Worm (Caenorhabditis elegans) whole organism, L2 larva: ENCODE measurements around the gene ldp-1.
A peak's percentile ranks its signal among the peaks of the same experiment; 100 is the strongest.

Experiments used
- C34F6.9 ChIP-seq: fragments of 150-350 bp; optimal IDR thresholded peaks from 2 replicates; lab custom pipeline; 2014; ENCODE audit warnings: missing biosample characterization, missing genetic modification characterization
- R02D3.7 ChIP-seq: fragments of 150-350 bp; optimal IDR thresholded peaks from 2 replicates; lab custom pipeline; 2014; ENCODE audit warnings: missing biosample characterization, missing genetic modification characterization
- Y55F3AM.14 ChIP-seq: fragments of 200-800 bp; sonication (Bioruptor generic); optimal IDR thresholded peaks from 2 replicates; lab custom pipeline; 2018; ENCODE audit warnings: mild to moderate bottlenecking, missing genetic modification characterization, missing compliant biosample characterization
- aly-2 ChIP-seq: fragments of 150-350 bp; optimal IDR thresholded peaks from 2 replicates; lab custom pipeline; 2014; ENCODE audit warnings: missing biosample characterization, missing genetic modification characterization
- blmp-1 ChIP-seq: sonication (generic microtip); optimal IDR thresholded peaks from 2 replicates; lab custom pipeline; 2017; ENCODE audit warnings: missing genetic modification characterization, mild to moderate bottlenecking, missing compliant biosample characterization, antibody characterized with exemption, moderate library complexity; ENCODE audit not compliant: insufficient read depth
- ceh-16 ChIP-seq: fragments of 150-350 bp; optimal IDR thresholded peaks from 2 replicates; lab custom pipeline; 2014; ENCODE audit warnings: missing biosample characterization, missing genetic modification characterization
- ceh-82 ChIP-seq: fragments of 150-350 bp; optimal IDR thresholded peaks from 2 replicates; lab custom pipeline; 2014; ENCODE audit warnings: missing biosample characterization, missing genetic modification characterization
- crh-2 ChIP-seq: sonication (generic microtip); optimal IDR thresholded peaks from 2 replicates; lab custom pipeline; 2017; ENCODE audit warnings: missing biosample characterization, missing genetic modification characterization
- dmd-4 ChIP-seq: sonication (generic microtip); optimal IDR thresholded peaks from 2 replicates; lab custom pipeline; 2017; ENCODE audit warnings: missing biosample characterization, missing genetic modification characterization
- elt-1 ChIP-seq: fragments of 150-350 bp; optimal IDR thresholded peaks from 2 replicates; lab custom pipeline; 2014; ENCODE audit warnings: missing biosample characterization, missing genetic modification characterization
- elt-3 ChIP-seq: sonication (generic microtip); optimal IDR thresholded peaks from 2 replicates; lab custom pipeline; 2017; ENCODE audit warnings: missing biosample characterization, missing genetic modification characterization
- fos-1 ChIP-seq: fragments of 150-350 bp; optimal IDR thresholded peaks from 2 replicates; lab custom pipeline; 2014; ENCODE audit warnings: missing biosample characterization, missing genetic modification characterization
- gmeb-1 ChIP-seq: fragments of 150-350 bp; optimal IDR thresholded peaks from 2 replicates; lab custom pipeline; 2014; ENCODE audit warnings: missing biosample characterization, missing genetic modification characterization
- lin-11 ChIP-seq: fragments of 150-350 bp; sonication (generic microtip); optimal IDR thresholded peaks from 2 replicates; lab custom pipeline; 2014; ENCODE audit warnings: missing biosample characterization, missing genetic modification characterization, inconsistent platforms, mixed read lengths
- lin-13 ChIP-seq: fragments of 150-350 bp; optimal IDR thresholded peaks from 2 replicates; lab custom pipeline; 2014; ENCODE audit warnings: missing biosample characterization, missing genetic modification reagents, missing genetic modification characterization
- lin-39 ChIP-seq: fragments of 150-350 bp; optimal IDR thresholded peaks from 2 replicates; lab custom pipeline; 2014; ENCODE audit warnings: missing biosample characterization, missing genetic modification reagents, missing genetic modification characterization
- lsy-2 ChIP-seq, 2 experiments: fragments of 150-350 bp in 1 of 2; sonication (generic microtip) in 1 of 2; optimal IDR thresholded peaks; 2 replicates each; lab custom pipeline; 2014 to 2017; ENCODE audit warnings: missing biosample characterization in 2 of 2, missing genetic modification characterization in 2 of 2
- mab-5 ChIP-seq: fragments of 150-350 bp; optimal IDR thresholded peaks from 2 replicates; lab custom pipeline; 2014; ENCODE audit warnings: missing biosample characterization, missing genetic modification characterization
- mbf-1 ChIP-seq: sonication (generic microtip); optimal IDR thresholded peaks from 2 replicates; lab custom pipeline; 2017; ENCODE audit warnings: missing biosample characterization, missing genetic modification characterization
- mdl-1 ChIP-seq, 2 experiments: fragments of 150-350 bp in 1 of 2; sonication (generic microtip) in 1 of 2; optimal IDR thresholded peaks; 2 replicates each; lab custom pipeline; 2017; ENCODE audit warnings: missing biosample characterization in 2 of 2, missing genetic modification characterization in 2 of 2
- nhr-10 ChIP-seq: sonication (generic microtip); optimal IDR thresholded peaks from 2 replicates; lab custom pipeline; 2017; ENCODE audit warnings: missing biosample characterization, missing genetic modification characterization
- nhr-12 ChIP-seq: fragments of 150-350 bp; optimal IDR thresholded peaks from 2 replicates; lab custom pipeline; 2014; ENCODE audit warnings: missing biosample characterization, missing genetic modification characterization
- nhr-129 ChIP-seq: fragments of 150-350 bp; optimal IDR thresholded peaks from 2 replicates; lab custom pipeline; 2014; ENCODE audit warnings: missing biosample characterization, missing genetic modification characterization
- nhr-237 ChIP-seq: fragments of 150-350 bp; optimal IDR thresholded peaks from 2 replicates; lab custom pipeline; 2014; ENCODE audit warnings: missing biosample characterization, missing genetic modification characterization
- nhr-6 ChIP-seq: fragments of 150-350 bp; optimal IDR thresholded peaks from 2 replicates; lab custom pipeline; 2014; ENCODE audit warnings: missing biosample characterization, missing genetic modification characterization
- nhr-77 ChIP-seq: fragments of 150-350 bp; optimal IDR thresholded peaks from 2 replicates; lab custom pipeline; 2014; ENCODE audit warnings: missing biosample characterization, missing genetic modification characterization
- sem-4 ChIP-seq: fragments of 150-350 bp; optimal IDR thresholded peaks from 2 replicates; lab custom pipeline; 2014; ENCODE audit warnings: missing biosample characterization, missing genetic modification reagents, missing genetic modification characterization
- skn-1 ChIP-seq: sonication (generic microtip); optimal IDR thresholded peaks from 2 replicates; lab custom pipeline; 2017; ENCODE audit warnings: missing biosample characterization, missing genetic modification characterization
- sma-3 ChIP-seq: sonication (generic microtip); optimal IDR thresholded peaks from 2 replicates; lab custom pipeline; 2016; ENCODE audit warnings: missing genetic modification reagents, missing genetic modification characterization, missing compliant biosample characterization
- sma-9 ChIP-seq, 2 experiments: fragments of 150-350 bp in 1 of 2; sonication (generic microtip) in 1 of 2; optimal IDR thresholded peaks; 2 replicates each; lab custom pipeline; 2014 to 2016; ENCODE audit warnings: missing genetic modification characterization in 2 of 2, mild to moderate bottlenecking in 1 of 2, missing biosample characterization in 1 of 2, missing compliant biosample characterization in 1 of 2, missing genetic modification reagents in 1 of 2, moderate library complexity in 1 of 2
- snpc-4 ChIP-seq: fragments of 150-350 bp; optimal IDR thresholded peaks from 2 replicates; lab custom pipeline; 2014; ENCODE audit warnings: missing biosample characterization, missing genetic modification characterization
- unc-39 ChIP-seq: fragments of 150-350 bp; optimal IDR thresholded peaks from 2 replicates; lab custom pipeline; 2014; ENCODE audit warnings: missing biosample characterization, missing genetic modification characterization
- unc-55 ChIP-seq: fragments of 150-350 bp; sonication (generic microtip); optimal IDR thresholded peaks from 3 replicates; lab custom pipeline; 2014; ENCODE audit warnings: missing biosample characterization, missing genetic modification reagents, missing genetic modification characterization
- unc-62 ChIP-seq: fragments of 150-350 bp; optimal IDR thresholded peaks from 2 replicates; lab custom pipeline; 2014; ENCODE audit warnings: missing biosample characterization, missing genetic modification reagents, missing genetic modification characterization
- ztf-1 ChIP-seq: fragments of 200-800 bp; sonication (Bioruptor generic); conservative IDR thresholded peaks from 2 replicates; pipeline ENCODE4 v1.3.6; 2022; ENCODE audit warnings: missing genetic modification characterization, missing compliant biosample characterization
- ztf-11 ChIP-seq: sonication (generic microtip); optimal IDR thresholded peaks from 2 replicates; lab custom pipeline; 2017; ENCODE audit warnings: missing biosample characterization, missing genetic modification characterization
- ztf-4 ChIP-seq: fragments of 150-350 bp; optimal IDR thresholded peaks from 2 replicates; lab custom pipeline; 2014; ENCODE audit warnings: missing biosample characterization, missing genetic modification characterization

ldp-1 gene

DNA sequence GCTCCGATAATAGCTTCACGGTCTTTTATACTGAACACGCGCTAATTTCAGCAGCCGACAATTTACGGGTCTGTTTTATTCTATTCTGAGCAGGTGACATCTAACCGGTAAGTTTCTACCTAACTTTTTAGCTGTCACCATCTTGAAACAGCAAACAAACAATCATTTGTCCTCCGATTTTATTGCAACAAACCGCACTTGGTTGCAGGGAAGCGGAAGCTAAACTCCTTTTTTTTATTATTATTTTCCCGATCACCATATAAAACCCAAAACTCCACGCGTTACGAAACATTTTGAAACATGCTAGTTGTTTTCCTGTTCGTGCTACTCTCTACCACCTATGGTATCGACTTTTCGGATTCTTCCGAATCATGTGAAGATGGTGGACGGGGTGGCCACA lies 29.7 kb upstream of the ldp-1 start, which contains the start of gene clec-208:
Gene clec-208 (plus strand): TSS at position 301 of the 400 bp plus-strand sequence.
- TF ChIP-seq nhr-12 (tag; lab: Kevin White, UChicago) (no peak), mbf-1 (no peak), aly-2 (tag; lab: Kevin White, UChicago) (no peak), sma-3 (GFP tag; lab: Kevin White, UChicago) (no peak), nhr-129 (tag; lab: Kevin White, UChicago) (no peak), C34F6.9 (tag; lab: Kevin White, UChicago) (no peak), R02D3.7 (no peak), skn-1 (tag; lab: Kevin White, UChicago) (no peak), ceh-16 (no peak), mdl-1 (tag; optimal IDR thresholded peaks at IDR 0.05; lab: Kevin White, UChicago) (no peak), lin-13 (GFP tag; lab: Kevin White, UChicago) (no peak), unc-55 (GFP tag; lab: Kevin White, UChicago) (no peak), ceh-82 (tag; lab: Kevin White, UChicago) (no peak), dmd-4 (tag; lab: Kevin White, UChicago) (no peak), elt-3 (tag; lab: Kevin White, UChicago) (no peak), snpc-4 (tag; lab: Kevin White, UChicago) (no peak), lin-39 (tag; lab: Kevin White, UChicago) (no peak)
- TF ChIP-seq, all 48 proteins: peak for 0

ce11 chrV:2099040-2099439 lies 28.3 kb upstream of the ldp-1 start, which contains the start of gene F36F12.7:
F36F12.7 (plus strand) TSS chrV:2099340.
- TF ChIP-seq blmp-1 (tag; lab: Kevin White, UChicago) (no peak), sma-3 (GFP tag; lab: Kevin White, UChicago) (no peak), ztf-11 (tag; lab: Kevin White, UChicago) (no peak), ztf-4 (no peak), snpc-4 (tag; lab: Kevin White, UChicago) (no peak), ztf-1 (GFP tag; lab: Robert Waterston, UW) (no peak), sma-9 (GFP tag; optimal IDR thresholded peaks at IDR 0.05; lab: Kevin White, UChicago) (no peak), sma-9 (tag; optimal IDR thresholded peaks at IDR 0.05; lab: Kevin White, UChicago) (no peak), unc-55 (GFP tag; lab: Kevin White, UChicago) (no peak), R02D3.7 (no peak), ceh-16 (no peak), lin-11 (no peak), mdl-1 (tag; optimal IDR thresholded peaks at IDR 0.05; lab: Kevin White, UChicago) (no peak)

DNA sequence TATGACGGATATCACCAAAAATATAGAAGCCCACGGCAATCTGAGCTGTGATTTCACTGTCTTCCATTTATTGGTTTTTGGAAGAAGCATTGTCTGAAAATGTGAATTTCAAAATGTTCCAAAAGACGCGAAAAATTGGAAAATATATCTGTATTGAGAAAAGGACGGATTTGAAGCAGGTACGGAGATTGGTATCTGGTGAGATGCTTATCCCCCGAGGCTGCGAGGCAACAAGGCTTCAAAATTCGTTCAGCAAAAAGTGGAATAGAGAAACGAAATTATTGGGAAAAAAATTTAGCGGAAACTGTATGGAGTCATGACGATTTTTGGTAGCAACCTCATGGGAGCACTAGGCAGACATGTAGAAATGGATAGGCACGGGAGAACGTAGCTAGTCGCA lies 24.2 kb upstream of the ldp-1 start, which contains the start of gene F36F12.1:
Gene F36F12.1 (minus strand): TSS at position 101 of the 400 bp plus-strand sequence.
- no peak for TF ChIP-seq lsy-2 (tag; optimal IDR thresholded peaks at IDR 0.05; lab: Kevin White, UChicago)
- no peak for TF ChIP-seq nhr-6 (tag; lab: Kevin White, UChicago)
- no peak for TF ChIP-seq nhr-237 (tag; lab: Kevin White, UChicago)
- no peak for TF ChIP-seq Y55F3AM.14 (GFP tag; lab: Kevin White, UChicago)
- TF ChIP-seq nhr-129 (tag; lab: Kevin White, UChicago) = no peak
- no peak for TF ChIP-seq elt-1 (tag; lab: Kevin White, UChicago)
- TF ChIP-seq unc-39 = no peak
- TF ChIP-seq mab-5 (tag; lab: Kevin White, UChicago) = no peak
- TF ChIP-seq nhr-10 (tag; lab: Kevin White, UChicago) = no peak
- no peak for TF ChIP-seq snpc-4 (tag; lab: Kevin White, UChicago)
- no peak for TF ChIP-seq elt-3 (tag; lab: Kevin White, UChicago)

DNA sequence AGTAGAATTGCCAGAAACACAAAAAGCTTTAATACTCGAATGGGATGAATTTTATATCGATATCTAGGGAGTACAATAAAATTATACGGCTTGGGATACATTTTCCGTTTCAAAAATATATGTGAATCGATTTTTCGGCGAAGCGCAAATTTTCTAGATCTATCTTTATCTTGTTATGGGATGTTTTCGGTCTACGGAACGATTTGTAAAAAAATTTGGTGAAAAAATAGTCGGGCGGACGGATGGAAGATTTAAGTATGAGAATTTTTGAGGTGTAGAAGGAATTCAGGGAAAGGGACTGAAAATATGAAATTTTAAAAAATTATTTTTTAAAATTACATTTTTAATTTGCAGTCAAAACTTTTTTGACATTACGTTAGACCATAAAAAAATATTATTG lies 21.4 kb upstream of the ldp-1 start, which contains the start of gene F22F7.4:
Gene F22F7.4 (minus strand): TSS at position 101 of the 400 bp plus-strand sequence.
- no peak for TF ChIP-seq ztf-1 (GFP tag; lab: Robert Waterston, UW)
- TF ChIP-seq ceh-82 (tag; lab: Kevin White, UChicago) = no peak
- no peak for TF ChIP-seq nhr-10 (tag; lab: Kevin White, UChicago)
- TF ChIP-seq sem-4 (tag; lab: Kevin White, UChicago) = no peak
- TF ChIP-seq nhr-77 (tag; lab: Kevin White, UChicago) = no peak

ce11 chrV:2109295-2109694 lies 18.0 kb upstream of the ldp-1 start, which contains the start of gene ckb-4:
ckb-4 (minus strand) TSS chrV:2109434.
- TF ChIP-seq C34F6.9 (tag; lab: Kevin White, UChicago) (peak; percentile 71), nhr-77 (tag; lab: Kevin White, UChicago) (no peak), sma-9 (GFP tag; optimal IDR thresholded peaks at IDR 0.05; lab: Kevin White, UChicago) (peak; percentile 46), sma-9 (tag; optimal IDR thresholded peaks at IDR 0.05; lab: Kevin White, UChicago) (no peak), lsy-2 (tag; optimal IDR thresholded peaks at IDR 0.05; lab: Kevin White, UChicago) (no peak), aly-2 (tag; lab: Kevin White, UChicago) (no peak), fos-1 (peak; percentile 36), gmeb-1 (tag; lab: Kevin White, UChicago) (peak; percentile 4), crh-2 (tag; lab: Kevin White, UChicago) (peak; percentile 29), unc-62 (GFP tag; lab: Kevin White, UChicago) (no peak), blmp-1 (tag; lab: Kevin White, UChicago) (no peak), unc-55 (GFP tag; lab: Kevin White, UChicago) (peak; percentile 31), unc-39 (no peak), nhr-129 (tag; lab: Kevin White, UChicago) (peak; percentile 47)
- TF ChIP-seq, all 48 proteins: peak for 7
